Fruit fly (Drosophila melanogaster): ENCODE results near the gene CG9643.

DNA sequence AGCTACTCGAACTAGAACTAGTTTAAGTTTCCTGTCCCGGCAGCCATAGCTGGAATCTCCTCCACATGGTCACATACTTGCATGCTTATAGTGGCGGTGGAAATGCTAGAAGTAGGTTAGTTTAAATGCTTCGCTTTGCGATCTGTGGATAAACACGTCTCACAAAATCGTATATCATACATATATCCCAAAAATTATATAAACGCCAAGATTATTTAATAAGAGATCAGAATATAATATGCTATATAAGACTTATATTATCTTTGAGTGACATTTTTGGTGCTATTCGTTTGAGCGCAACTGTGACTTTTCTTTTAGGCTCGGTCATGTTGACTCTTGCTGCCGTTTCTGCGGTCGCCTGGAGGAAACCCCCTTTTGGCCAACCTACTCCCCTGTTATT is 22.9 kb upstream of the CG9643 start:
- no peak for TF ChIP-seq pan (optimal IDR thresholded peaks at IDR 0.05)
- no peak for TF ChIP-seq psq (optimal IDR thresholded peaks at IDR 0.05)
- TF ChIP-seq usp (GFP tag; optimal IDR thresholded peaks at IDR 0.05) = no peak
- no peak for TF ChIP-seq Dll (optimal IDR thresholded peaks at IDR 0.05)
